Worm (Caenorhabditis elegans) whole organism, L4/young adult: Measurements from ENCODE around the gene Y43C5B.2.

Source experiments
- W03F9.2 ChIP-seq: fragments of 150-350 bp; optimal IDR thresholded peaks from 2 replicates; lab custom pipeline; 2014; ENCODE audit warnings: missing biosample characterization, missing genetic modification characterization
- dao-5 ChIP-seq: sonication (generic microtip); optimal IDR thresholded peaks from 2 replicates; lab custom pipeline; 2016; ENCODE audit warnings: missing genotype, missing genetic modification characterization, moderate library complexity, missing compliant biosample characterization
- him-1 ChIP-seq: sonication (generic microtip); optimal IDR thresholded peaks from 2 replicates; lab custom pipeline; 2016; ENCODE audit warnings: missing genotype, missing genetic modification reagents, missing genetic modification characterization, missing compliant biosample characterization

DNA sequence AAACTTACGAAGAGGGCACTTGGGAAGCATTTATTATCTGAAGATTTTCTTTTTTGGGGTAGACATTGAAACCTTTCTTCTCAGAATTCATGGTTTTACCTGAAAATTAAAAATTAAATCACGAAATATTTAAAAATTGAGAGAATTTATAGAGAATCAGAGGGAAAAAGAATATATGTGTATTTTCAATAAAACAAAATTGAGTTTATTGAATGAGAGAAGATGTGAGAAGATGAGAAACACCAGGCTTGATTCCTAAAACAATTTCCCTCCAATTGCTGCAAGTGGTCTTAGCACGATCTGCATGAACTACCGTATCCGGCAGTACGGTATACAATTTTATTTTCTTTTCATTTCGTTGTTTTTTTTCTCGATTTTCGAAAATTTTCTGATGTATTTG lies 4.9 kb upstream of the Y43C5B.2 start, which contains the start of gene R11A8.1:
- TF ChIP-seq W03F9.2 (tag; lab: Kevin White, UChicago) (no peak), him-1 (tag; lab: Kevin White, UChicago) (no peak), dao-5 (tag; lab: Kevin White, UChicago) (no peak)
